Fruit fly (Drosophila melanogaster) whole organism, adult: ENCODE data around the gene CycG.

Experiments
- CG33017 ChIP-seq: fragments of 200-800 bp; sonication (Bioruptor generic); optimal IDR thresholded peaks from 2 replicates; lab custom pipeline; 2018; ENCODE audit warnings: missing biosample characterization, mild to moderate bottlenecking, missing genetic modification characterization, moderate library complexity
- CG5204 ChIP-seq: fragments of 200-800 bp; sonication (Bioruptor generic); optimal IDR thresholded peaks from 2 replicates; lab custom pipeline; 2016; ENCODE audit warnings: missing biosample characterization, missing genetic modification characterization
- CG7045 ChIP-seq: fragments of 200-800 bp; sonication (Bioruptor generic); optimal IDR thresholded peaks from 2 replicates; lab custom pipeline; 2017; ENCODE audit warnings: missing biosample characterization, mild to moderate bottlenecking, missing genetic modification characterization
- Hr96 ChIP-seq: fragments of 200-800 bp; sonication (Bioruptor generic); optimal IDR thresholded peaks from 2 replicates; lab custom pipeline; 2016; ENCODE audit warnings: missing biosample characterization, missing genetic modification characterization

- TF ChIP-seq CG5204 (GFP tag; lab: Kevin White, UChicago) (no peak), CG33017 (tag; lab: Kevin White, UChicago) (no peak), CG7045 (GFP tag; lab: Kevin White, UChicago) (no peak), Hr96 (GFP tag; lab: Kevin White, UChicago) (no peak)
These were observed 32.4 kb downstream of the CycG start for dm6 chr3R:31580032-31580431.
